Worm (Caenorhabditis elegans): ENCODE results near the gene spp-27.

spp-27 gene

DNA sequence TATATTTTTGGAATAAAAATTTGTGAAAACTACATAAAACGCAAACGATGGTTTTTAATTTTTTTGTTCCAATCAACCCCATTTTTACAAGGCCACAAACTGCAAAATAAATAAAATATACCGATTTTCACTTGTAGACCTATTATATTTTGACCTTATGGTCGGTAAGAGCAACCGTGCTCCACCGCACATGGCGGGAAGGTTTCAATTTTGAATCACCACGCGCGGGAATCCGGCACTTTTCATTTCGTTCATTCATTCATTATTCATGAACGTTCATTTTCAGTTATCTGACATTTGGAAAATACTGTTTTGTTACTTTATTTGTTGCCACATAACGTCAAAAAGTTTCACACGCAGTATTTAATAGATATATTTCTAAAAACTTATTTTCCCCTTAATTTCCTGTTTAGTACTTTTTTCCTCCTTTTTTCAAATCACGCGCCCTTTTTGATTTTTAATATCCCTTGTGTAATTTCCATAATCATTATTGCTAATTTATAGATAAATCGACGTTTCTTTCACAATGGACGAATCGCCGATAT lies 36.8 kb upstream of the spp-27 start, which contains the start of gene hcp-1:
TSS of gene hcp-1 (plus strand) at position 495 of the 545 bp plus-strand sequence.
- TF ChIP-seq mep-1 (tag; optimal IDR thresholded peaks at IDR 0.05) (peak; percentile 57), fkh-4 (tag; optimal IDR thresholded peaks at IDR 0.05; ENCODE audit: borderline replicate concordance) (no peak), unc-130 (tag; optimal IDR thresholded peaks at IDR 0.05) (peak; percentile 36), C16A3.4 (tag; optimal IDR thresholded peaks at IDR 0.05) (peak; percentile 61), lsy-2 (tag; optimal IDR thresholded peaks at IDR 0.05) (peak in 1 of 2 experiments; percentile 72), lin-35 (GFP tag; optimal IDR thresholded peaks at IDR 0.05) (peak; percentile 84 to 95), mdl-1 (tag; optimal IDR thresholded peaks at IDR 0.05) (no peak), blmp-1 (tag; optimal IDR thresholded peaks at IDR 0.05) (peak; percentile 83), jun-1 (tag; optimal IDR thresholded peaks at IDR 0.05) (no peak), nhr-20 (tag; optimal IDR thresholded peaks at IDR 0.05) (peak; percentile 20), elt-2 (tag; optimal IDR thresholded peaks at IDR 0.05) (no peak), rnt-1 (tag; optimal IDR thresholded peaks at IDR 0.05) (peak; percentile 37), ceh-63 (GFP tag; optimal IDR thresholded peaks at IDR 0.05) (no peak), dpl-1 (GFP tag; optimal IDR thresholded peaks at IDR 0.05) (peak; percentile 87 to 91 (median 88)), unc-62 (GFP tag; optimal IDR thresholded peaks at IDR 0.05) (no peak), dsc-1 (tag; optimal IDR thresholded peaks at IDR 0.05) (no peak), hpl-2 (GFP tag; optimal IDR thresholded peaks at IDR 0.05) (no peak), nhr-19 (GFP tag; conservative IDR thresholded peaks at IDR 0.05) (no peak), ama-1 (optimal IDR thresholded peaks at IDR 0.05) (no peak), tlp-1 (tag; optimal IDR thresholded peaks at IDR 0.05) (no peak), ets-5 (GFP tag; IDR thresholded peaks at IDR 0.05) (no peak), lin-13 (GFP tag; optimal IDR thresholded peaks at IDR 0.05) (no peak), snu-23 (GFP tag; optimal IDR thresholded peaks at IDR 0.05) (peak; percentile 46), Y116A8C.19 (tag; optimal IDR thresholded peaks at IDR 0.05; ENCODE audit: borderline replicate concordance) (no peak), fkh-8 (tag; optimal IDR thresholded peaks at IDR 0.05) (no peak), mef-2 (tag; optimal IDR thresholded peaks at IDR 0.05) (no peak), pax-3 (tag; optimal IDR thresholded peaks at IDR 0.05) (no peak), nhr-84 (tag; optimal IDR thresholded peaks at IDR 0.05) (no peak), isw-1 (GFP tag; IDR thresholded peaks at IDR 0.05) (peak; percentile 3; the same call in 1 of the 2 replicates), ceh-8 (GFP tag; optimal IDR thresholded peaks at IDR 0.05) (no peak), ztf-4 (tag; optimal IDR thresholded peaks at IDR 0.05) (no peak), lin-15B (tag; optimal IDR thresholded peaks at IDR 0.05) (peak; percentile 12), xbp-1 (tag; optimal IDR thresholded peaks at IDR 0.05) (peak; percentile 41), swsn-7 (tag; optimal IDR thresholded peaks at IDR 0.05) (peak; percentile 9), nhr-90 (tag; optimal IDR thresholded peaks at IDR 0.05; ENCODE audit: poor library complexity) (no peak), zag-1 (tag; optimal IDR thresholded peaks at IDR 0.05) (no peak), hlh-4 (tag; optimal IDR thresholded peaks at IDR 0.05) (no peak), nhr-237 (tag; optimal IDR thresholded peaks at IDR 0.05) (no peak), grh-1 (GFP tag; IDR thresholded peaks at IDR 0.05) (no peak), mab-9 (GFP tag; IDR thresholded peaks at IDR 0.05) (no peak), sox-4 (tag; optimal IDR thresholded peaks at IDR 0.05) (no peak), ceh-90 (tag; optimal IDR thresholded peaks at IDR 0.05) (no peak), efl-1 (optimal IDR thresholded peaks at IDR 0.05) (peak; percentile 91 to 95), efl-1 (GFP tag; optimal IDR thresholded peaks at IDR 0.05 in 1 of 2) (peak; percentile 89 to 99), nhr-11 (tag; optimal IDR thresholded peaks at IDR 0.05) (no peak), nhr-12 (tag; optimal IDR thresholded peaks at IDR 0.05) (no peak), F16B12.6 (tag; optimal IDR thresholded peaks at IDR 0.05) (peak; percentile 29), unc-86 (tag; optimal IDR thresholded peaks at IDR 0.05) (no peak), sup-37 (GFP tag; optimal IDR thresholded peaks at IDR 0.05) (no peak), fkh-10 (GFP tag; optimal IDR thresholded peaks at IDR 0.05) (no peak)

Measured in whole organism, L1 larva.